Fruit fly (Drosophila melanogaster): ENCODE measurements around the gene CG42728.

DNA sequence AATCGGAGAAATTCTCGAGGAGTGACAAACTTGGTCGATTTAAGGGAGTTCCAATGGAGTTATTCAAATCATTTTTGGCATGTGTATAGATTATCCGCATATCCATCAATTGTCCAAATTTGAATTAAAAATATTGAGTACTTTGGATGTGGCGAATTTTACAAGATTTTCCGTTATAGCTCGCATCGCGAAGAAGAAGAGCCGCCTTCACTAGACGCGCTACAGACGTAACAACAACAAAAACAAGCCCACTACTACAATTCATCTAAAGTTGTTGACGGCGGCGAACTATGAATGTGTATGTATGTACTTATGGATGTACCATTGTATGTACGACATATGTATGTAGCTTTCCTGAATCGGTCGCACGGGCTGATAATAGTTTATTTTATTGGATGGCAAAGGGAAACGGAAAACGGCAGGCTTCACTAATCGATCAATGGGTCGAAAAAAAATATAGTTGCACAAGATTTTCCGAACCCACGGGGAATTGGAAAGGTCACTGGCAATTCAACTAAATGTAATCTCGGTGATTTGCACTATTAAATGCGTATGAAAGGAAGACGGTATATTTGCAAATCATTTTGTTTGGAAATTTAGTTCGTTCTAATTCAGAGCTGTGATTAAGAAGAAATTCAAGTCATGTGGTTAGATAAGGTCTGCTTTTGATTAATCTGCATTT is 13.0 kb downstream of the CG42728 start:
- TF ChIP-seq CG16779 (tag; optimal IDR thresholded peaks at IDR 0.05), result no peak
- TF ChIP-seq Eip93F (GFP tag; optimal IDR thresholded peaks at IDR 0.05), result no peak
- no peak for TF ChIP-seq CG1621 (tag; optimal IDR thresholded peaks at IDR 0.05)
- no peak for TF ChIP-seq Gug (GFP tag; IDR thresholded peaks at IDR 0.05)
- TF ChIP-seq Lpt (GFP tag; optimal IDR thresholded peaks at IDR 0.05), result peak; percentile 17
- TF ChIP-seq CG11762 (GFP tag; optimal IDR thresholded peaks at IDR 0.05; ENCODE audit: insufficient read depth), result no peak
- no peak for TF ChIP-seq CG11294 (GFP tag; IDR thresholded peaks at IDR 0.05)
- no peak for TF ChIP-seq OdsH (GFP tag; optimal IDR thresholded peaks at IDR 0.05)
